Worm (Caenorhabditis elegans) whole organism, young adult: ENCODE data around the gene T28F3.8.
"Not testable (repeated sequence)": the region's sequence is repeated elsewhere in the genome, so short reads cannot be mapped to it uniquely, and the experiment has no call there.

Experiments
- ama-1 ChIP-seq, 3 experiments: fragments of 150-350 bp in 1 of 3; sonication (generic microtip) in 2 of 3; optimal IDR thresholded peaks; 2 replicates each; lab custom pipeline; 2014 to 2018; ENCODE audit warnings: missing biosample characterization in 2 of 3, missing genetic modification characterization in 2 of 3, missing genetic modification reagents in 2 of 3
- nfya-1 ChIP-seq: sonication (generic microtip); optimal IDR thresholded peaks from 2 replicates; lab custom pipeline; 2017; ENCODE audit warnings: antibody characterized with exemption, missing compliant biosample characterization, missing genetic modification characterization, borderline replicate concordance; ENCODE audit not compliant: insufficient read depth
- rcor-1 ChIP-seq: fragments of 200-800 bp; sonication (Bioruptor generic); IDR thresholded peaks from 2 replicates; pipeline ENCODE4 v1.3.6; 2022; ENCODE audit warnings: missing genetic modification reagents, missing genetic modification characterization, missing compliant biosample characterization
- rpc-1 ChIP-seq, 2 experiments: fragments of 150-350 bp in 1 of 2; sonication (generic microtip) in 1 of 2; optimal IDR thresholded peaks; 2 replicates each; lab custom pipeline; 2014 to 2018; ENCODE audit warnings: missing biosample characterization in 1 of 2, missing genetic modification characterization in 1 of 2, missing genetic modification reagents in 1 of 2, missing genotype in 1 of 2
- snpc-1.3 ChIP-seq: sonication (generic microtip); optimal IDR thresholded peaks from 2 replicates; lab custom pipeline; 2017; ENCODE audit warnings: missing genetic modification characterization, mild to moderate bottlenecking, missing compliant biosample characterization, antibody characterized with exemption, moderate library complexity, missing genotype, missing genetic modification reagents; ENCODE audit not compliant: insufficient read depth
- somi-1 ChIP-seq: fragments of 200-800 bp; sonication (Bioruptor generic); optimal IDR thresholded peaks from 2 replicates; lab custom pipeline; 2018; ENCODE audit warnings: mild to moderate bottlenecking, missing genetic modification characterization, missing compliant biosample characterization
- ztf-28 ChIP-seq: fragments of 200-800 bp; sonication (Bioruptor generic); IDR thresholded peaks from 2 replicates; pipeline ENCODE4 v1.3.6; 2022; ENCODE audit warnings: missing genetic modification reagents, missing genetic modification characterization, missing compliant biosample characterization

ce11 chrIV:17307223-17307622 is at the start of gene T28F3.8:
- TF ChIP-seq ztf-28 (GFP tag; lab: Robert Waterston, UW); rpc-1 (optimal IDR thresholded peaks at IDR 0.05; lab: Kevin White, UChicago); rpc-1 (tag; optimal IDR thresholded peaks at IDR 0.05; lab: Kevin White, UChicago); snpc-1.3 (tag; lab: Kevin White, UChicago); somi-1 (GFP tag; lab: Kevin White, UChicago); nfya-1; ama-1 (optimal IDR thresholded peaks at IDR 0.05; lab: Kevin White, UChicago); ama-1 (GFP tag; optimal IDR thresholded peaks at IDR 0.05; lab: Kevin White, UChicago); rcor-1 (GFP tag; lab: Robert Waterston, UW): not testable (repeated sequence)
